Worm (Caenorhabditis elegans) whole organism, L4 larva: ENCODE measurements around the gene zyg-9.

Experiments used
- F49E8.2 ChIP-seq: sonication (generic microtip); optimal IDR thresholded peaks from 2 replicates; lab custom pipeline; 2016; ENCODE audit warnings: missing compliant biosample characterization, mild to moderate bottlenecking, missing genetic modification characterization, borderline replicate concordance
- ama-1 ChIP-seq: fragments of 150-350 bp; optimal IDR thresholded peaks from 2 replicates; lab custom pipeline; 2014; ENCODE audit warnings: inconsistent platforms, mixed read lengths
- nhr-10 ChIP-seq: fragments of 150-350 bp; optimal IDR thresholded peaks from 2 replicates; lab custom pipeline; 2014; ENCODE audit warnings: missing biosample characterization, missing genetic modification characterization

- TF ChIP-seq F49E8.2 (no peak), nhr-10 (tag; lab: Kevin White, UChicago) (no peak), ama-1 (no peak)
These were observed 10.9 kb upstream of the zyg-9 start, which contains the start of gene cut-3 for ce11 chrII:8446731-8447130.
